Worm (Caenorhabditis elegans) whole organism, L1 larva: ENCODE data around the gene mca-3.
A peak's percentile ranks its signal among the peaks of the same experiment; 100 is the strongest.

ENCODE experiments used
- blmp-1 ChIP-seq: fragments of 150-350 bp; optimal IDR thresholded peaks from 2 replicates; lab custom pipeline; 2014; ENCODE audit warnings: missing biosample characterization, missing genetic modification characterization
- dpl-1 ChIP-seq, 3 experiments: fragments of 150-350 bp in 2 of 3; sonication (generic microtip) in 1 of 3; optimal IDR thresholded peaks; 2 replicates each; lab custom pipeline; 2014 to 2017; ENCODE audit warnings: missing biosample characterization in 3 of 3, missing genetic modification characterization in 3 of 3, missing genetic modification reagents in 3 of 3
- fos-1 ChIP-seq: fragments of 150-350 bp; optimal IDR thresholded peaks from 2 replicates; lab custom pipeline; 2014; ENCODE audit warnings: missing biosample characterization, missing genetic modification characterization
- lin-15B ChIP-seq: fragments of 150-350 bp; sonication (generic microtip); optimal IDR thresholded peaks from 3 replicates; lab custom pipeline; 2014; ENCODE audit warnings: missing biosample characterization, missing genetic modification characterization
- nhr-11 ChIP-seq: fragments of 150-350 bp; optimal IDR thresholded peaks from 2 replicates; lab custom pipeline; 2014; ENCODE audit warnings: missing biosample characterization, missing genetic modification characterization
- unc-62 ChIP-seq: fragments of 150-350 bp; optimal IDR thresholded peaks from 2 replicates; lab custom pipeline; 2014; ENCODE audit warnings: missing biosample characterization, missing genetic modification reagents, missing genetic modification characterization
- ztf-11 ChIP-seq, 2 experiments: sonication (generic microtip); optimal IDR thresholded peaks; 2 replicates each; lab custom pipeline; 2016 to 2017; ENCODE audit warnings: missing genetic modification characterization in 2 of 2, missing biosample characterization in 1 of 2, missing compliant biosample characterization in 1 of 2

- TF ChIP-seq dpl-1 (GFP tag; optimal IDR thresholded peaks at IDR 0.05; lab: Kevin White, UChicago) (peak; percentile 8 to 44 (median 30)), nhr-11 (no peak), ztf-11 (tag; optimal IDR thresholded peaks at IDR 0.05; lab: Kevin White, UChicago) (no peak), unc-62 (GFP tag; lab: Kevin White, UChicago) (no peak), blmp-1 (tag; lab: Kevin White, UChicago) (peak; percentile 1), fos-1 (no peak), lin-15B (tag; lab: Kevin White, UChicago) (peak; percentile 28)
These were observed 77.6 kb downstream of the mca-3 start for ce11 chrIV:3055320-3055719.
